Worm (Caenorhabditis elegans): ENCODE data around the gene acy-3.

acy-3 gene

ce11 chrIII:3801379-3801894 lies 15.2 kb upstream of the acy-3 start (continued):
- TF ChIP-seq nhr-10 (tag; optimal IDR thresholded peaks at IDR 0.05), result peak; percentile 96
- TF ChIP-seq spr-3 (GFP tag; optimal IDR thresholded peaks at IDR 0.05), result peak; percentile 59
- no peak for TF ChIP-seq aly-2 (tag; optimal IDR thresholded peaks at IDR 0.05)
- peak; percentile 99 for TF ChIP-seq hlh-11 (tag; optimal IDR thresholded peaks at IDR 0.05)
- TF ChIP-seq zip-2 (tag; optimal IDR thresholded peaks at IDR 0.05), result peak; percentile 74
- TF ChIP-seq mes-2 (tag; optimal IDR thresholded peaks at IDR 0.05; ENCODE audit: poor library complexity, severe bottlenecking), result peak; percentile 70
- peak; percentile 72 for TF ChIP-seq php-3 (GFP tag; IDR thresholded peaks at IDR 0.05)
- peak; percentile 94 for TF ChIP-seq mxl-3 (GFP tag; optimal IDR thresholded peaks at IDR 0.05)
- TF ChIP-seq attf-4 (tag; optimal IDR thresholded peaks at IDR 0.05), result no peak
- TF ChIP-seq dve-1 (tag; optimal IDR thresholded peaks at IDR 0.05; ENCODE audit: insufficient read depth), result peak; percentile 98
- peak; percentile 81 for TF ChIP-seq lin-13 (GFP tag; optimal IDR thresholded peaks at IDR 0.05)

- TF ChIP-seq mdt-29 (GFP tag; IDR thresholded peaks at IDR 0.05) (no peak), ZK546.5 (tag; optimal IDR thresholded peaks at IDR 0.05) (no peak), spr-1 (tag; optimal IDR thresholded peaks at IDR 0.05) (no peak), Y48G9A.11 (GFP tag; IDR thresholded peaks at IDR 0.05) (no peak), madf-9 (GFP tag; conservative IDR thresholded peaks at IDR 0.05) (no peak), daf-8 (GFP tag; IDR thresholded peaks at IDR 0.05) (no peak), pqm-1 (tag; optimal IDR thresholded peaks at IDR 0.05) (no peak), egl-27 (tag; optimal IDR thresholded peaks at IDR 0.05) (no peak), pha-4 (GFP tag; IDR thresholded peaks at IDR 0.05) (no peak), pha-4 (tag; optimal IDR thresholded peaks at IDR 0.05) (no peak), zip-2 (tag; optimal IDR thresholded peaks at IDR 0.05) (no peak), vab-7 (GFP tag; IDR thresholded peaks at IDR 0.05) (no peak), unc-39 (tag; optimal IDR thresholded peaks at IDR 0.05) (no peak), lsy-2 (tag; optimal IDR thresholded peaks at IDR 0.05) (no peak), nhr-11 (tag; optimal IDR thresholded peaks at IDR 0.05) (no peak)
Measured at ce11 chrIII:3800934-3801252, 14.6 kb upstream of the acy-3 start.

ce11 chrIII:3800240-3800933 lies 14.1 kb upstream of the acy-3 start, which contains the start of gene mtm-3:
Gene mtm-3, minus strand, starts transcription at chrIII:3800467.
- TF ChIP-seq unc-62 (GFP tag; optimal IDR thresholded peaks at IDR 0.05 in 1 of 2) (peak in 1 of 2 experiments; percentile 90), unc-62 (tag; optimal IDR thresholded peaks at IDR 0.05) (no peak), daf-16 (GFP tag; optimal IDR thresholded peaks at IDR 0.05) (no peak), daf-16 (tag; optimal IDR thresholded peaks at IDR 0.05) (peak; percentile 68), nhr-48 (tag; optimal IDR thresholded peaks at IDR 0.05) (no peak), nhr-237 (tag; optimal IDR thresholded peaks at IDR 0.05) (no peak), aha-1 (tag) (peak; percentile 83), dve-1 (tag; optimal IDR thresholded peaks at IDR 0.05; ENCODE audit: insufficient read depth) (peak; percentile 36), dmd-6 (GFP tag; IDR thresholded peaks at IDR 0.05) (no peak; the same call in 1 of the 2 replicates), nhr-28 (tag; optimal IDR thresholded peaks at IDR 0.05) (peak; percentile 27), mxl-3 (GFP tag; optimal IDR thresholded peaks at IDR 0.05) (peak; percentile 33), pqm-1 (tag; optimal IDR thresholded peaks at IDR 0.05) (peak; percentile 26), mxl-2 (GFP tag; conservative IDR thresholded peaks at IDR 0.05) (no peak), hlh-11 (tag; optimal IDR thresholded peaks at IDR 0.05) (peak; percentile 23), lir-3 (tag; optimal IDR thresholded peaks at IDR 0.05) (no peak)

- TF ChIP-seq hlh-11 (tag; optimal IDR thresholded peaks at IDR 0.05), result peak; percentile 77
- peak; percentile 38 for TF ChIP-seq hlh-30 (tag; optimal IDR thresholded peaks at IDR 0.05; ENCODE audit: insufficient read depth)
- peak; percentile 51 for TF ChIP-seq nhr-28 (tag; optimal IDR thresholded peaks at IDR 0.05)
- peak; percentile 40 for TF ChIP-seq dmd-6 (GFP tag; IDR thresholded peaks at IDR 0.05)
- no peak for TF ChIP-seq spr-1 (tag; optimal IDR thresholded peaks at IDR 0.05)
- TF ChIP-seq madf-5 (GFP tag; IDR thresholded peaks at IDR 0.05), result no peak
- TF ChIP-seq mdl-1 (tag; optimal IDR thresholded peaks at IDR 0.05), result peak in 1 of 2 experiments; percentile 69
- no peak for TF ChIP-seq Y48G9A.11 (GFP tag; IDR thresholded peaks at IDR 0.05)
- no peak for TF ChIP-seq nhr-77 (tag; optimal IDR thresholded peaks at IDR 0.05)
- TF ChIP-seq lin-1 (GFP tag; IDR thresholded peaks at IDR 0.05), result 0 out of 2 replicates have a peak, but pooled peaks have one; percentile 19
- peak; percentile 81 for TF ChIP-seq dve-1 (tag; optimal IDR thresholded peaks at IDR 0.05; ENCODE audit: insufficient read depth)
- no peak for TF ChIP-seq nhr-42 (GFP tag; IDR thresholded peaks at IDR 0.05)
- TF ChIP-seq pqm-1 (tag; optimal IDR thresholded peaks at IDR 0.05), result peak; percentile 46
- no peak for TF ChIP-seq nhr-11 (tag; optimal IDR thresholded peaks at IDR 0.05)
- no peak for TF ChIP-seq daf-19 (GFP tag; conservative IDR thresholded peaks at IDR 0.05)
- no peak for TF ChIP-seq T26A8.4 (GFP tag; IDR thresholded peaks at IDR 0.05)
- peak; percentile 22 for TF ChIP-seq nhr-10 (tag; optimal IDR thresholded peaks at IDR 0.05)
- no peak for TF ChIP-seq daf-16 (GFP tag; optimal IDR thresholded peaks at IDR 0.05)
- peak; percentile 67 for TF ChIP-seq daf-16 (tag; optimal IDR thresholded peaks at IDR 0.05)
- peak; percentile 36 for TF ChIP-seq hmg-1.1 (GFP tag; IDR thresholded peaks at IDR 0.05)
Measured at ce11 chrIII:3799213-3799612, 12.9 kb upstream of the acy-3 start.

Data from whole organism, L4 larva.